Worm (Caenorhabditis elegans): ENCODE measurements around the gene Y39G8B.5.

- no peak for TF ChIP-seq irx-1 (tag; optimal IDR thresholded peaks at IDR 0.05)
- peak; percentile 16 to 38 for TF ChIP-seq lsy-2 (tag; optimal IDR thresholded peaks at IDR 0.05)
- TF ChIP-seq unc-98 (GFP tag; IDR thresholded peaks at IDR 0.05), result no peak
- TF ChIP-seq pag-3 (tag; optimal IDR thresholded peaks at IDR 0.05; ENCODE audit: borderline replicate concordance, insufficient read depth), result no peak
- no peak for TF ChIP-seq fkh-10 (GFP tag; optimal IDR thresholded peaks at IDR 0.05)
- no peak for TF ChIP-seq unc-62 (GFP tag; optimal IDR thresholded peaks at IDR 0.05)
- no peak for TF ChIP-seq skn-1 (tag; optimal IDR thresholded peaks at IDR 0.05)
- TF ChIP-seq ztf-11 (tag; optimal IDR thresholded peaks at IDR 0.05), result no peak
- peak in 1 of 6 experiments; percentile 39 for TF ChIP-seq elt-3 (tag; optimal IDR thresholded peaks at IDR 0.05)
- TF ChIP-seq lin-15B (tag; optimal IDR thresholded peaks at IDR 0.05), result no peak
These were observed 37.6 kb downstream of the Y39G8B.5 start for ce11 chrII:13954077-13954476.

Data from whole organism, L1 larva.